Fruit fly (Drosophila melanogaster) whole organism, embryonic: ENCODE results near the gene CG42271.

Experiments used
- Abd-B ChIP-seq: fragments of 200-800 bp; sonication (Bioruptor generic); optimal IDR thresholded peaks from 2 replicates; lab custom pipeline; 2018; ENCODE audit warnings: missing biosample characterization, mild to moderate bottlenecking, missing genetic modification characterization, moderate library complexity
- Asciz ChIP-seq: fragments of 200-800 bp; sonication (Bioruptor generic); optimal IDR thresholded peaks from 2 replicates; lab custom pipeline; 2017; ENCODE audit warnings: missing biosample characterization, mild to moderate bottlenecking, missing genetic modification characterization, missing genetic modification reagents
- Bdp1 ChIP-seq: fragments of 200-800 bp; sonication (Bioruptor generic); optimal IDR thresholded peaks from 3 replicates; lab custom pipeline; 2016; ENCODE audit warnings: missing biosample characterization, missing genetic modification characterization
- CG10321 ChIP-seq: fragments of 200-800 bp; sonication (Bioruptor generic); IDR thresholded peaks from 2 replicates; pipeline ENCODE4 v1.3.6; 2022; ENCODE audit warnings: missing biosample characterization, missing genetic modification characterization
- CG10565 ChIP-seq: fragments of 200-800 bp; sonication (Bioruptor generic); optimal IDR thresholded peaks from 3 replicates; lab custom pipeline; 2016; ENCODE audit warnings: missing biosample characterization, mild to moderate bottlenecking, missing genetic modification characterization
- CG10959 ChIP-seq: fragments of 200-800 bp; sonication (Bioruptor generic); IDR thresholded peaks from 2 replicates; pipeline ENCODE4 v1.3.6; 2022; ENCODE audit warnings: missing biosample characterization, missing genetic modification characterization
- CG12219 ChIP-seq: fragments of 200-800 bp; sonication (Bioruptor generic); optimal IDR thresholded peaks from 3 replicates; lab custom pipeline; 2018; ENCODE audit warnings: missing biosample characterization, mild to moderate bottlenecking, missing genetic modification characterization
- CG12391 ChIP-seq: fragments of 200-800 bp; sonication (Bioruptor generic); optimal IDR thresholded peaks from 3 replicates; lab custom pipeline; 2018; ENCODE audit warnings: missing biosample characterization, mild to moderate bottlenecking, missing genetic modification characterization, moderate library complexity
- CG12942 ChIP-seq: fragments of 200-800 bp; sonication (Bioruptor generic); optimal IDR thresholded peaks from 3 replicates; lab custom pipeline; 2016; ENCODE audit warnings: missing biosample characterization, missing genetic modification characterization
- CG15011 ChIP-seq: fragments of 200-800 bp; sonication (Bioruptor generic); optimal IDR thresholded peaks from 3 replicates; lab custom pipeline; 2018; ENCODE audit warnings: missing biosample characterization, mild to moderate bottlenecking, missing genetic modification characterization
- CG15514 ChIP-seq: fragments of 200-800 bp; sonication (Bioruptor generic); optimal IDR thresholded peaks from 3 replicates; lab custom pipeline; 2017; ENCODE audit warnings: missing biosample characterization, missing genetic modification characterization, mild to moderate bottlenecking, moderate library complexity, missing genetic modification reagents
- CG18011 ChIP-seq: fragments of 200-800 bp; sonication (Bioruptor generic); optimal IDR thresholded peaks from 2 replicates; lab custom pipeline; 2017; ENCODE audit warnings: missing biosample characterization, missing genetic modification characterization, mild to moderate bottlenecking, moderate library complexity, missing genotype
- CG2199 ChIP-seq: fragments of 200-800 bp; sonication (Bioruptor generic); IDR thresholded peaks from 3 replicates; pipeline ENCODE4 v1.3.6; 2022; ENCODE audit warnings: missing biosample characterization, missing genetic modification characterization
- CG3726 ChIP-seq: fragments of 200-800 bp; sonication (Bioruptor generic); IDR thresholded peaks from 3 replicates; pipeline ENCODE4, ENCODE4 v1.3.6; 2022; ENCODE audit warnings: missing biosample characterization, missing genetic modification characterization
- CG3847 ChIP-seq: fragments of 200-800 bp; sonication (Bioruptor generic); IDR thresholded peaks from 2 replicates; pipeline ENCODE4 v1.3.6; 2022; ENCODE audit warnings: missing biosample characterization, missing genetic modification characterization
- CG7372 ChIP-seq: fragments of 200-800 bp; sonication (Bioruptor generic); IDR thresholded peaks from 2 replicates; pipeline ENCODE4 v1.3.6; 2022; ENCODE audit warnings: missing biosample characterization, missing genetic modification characterization
- CG8359 ChIP-seq: fragments of 200-800 bp; sonication (Bioruptor generic); optimal IDR thresholded peaks from 2 replicates; lab custom pipeline; 2017; ENCODE audit warnings: missing biosample characterization, mild to moderate bottlenecking, missing genetic modification characterization, borderline replicate concordance
- CG9609 ChIP-seq: fragments of 200-800 bp; sonication (Bioruptor generic); optimal IDR thresholded peaks from 3 replicates; lab custom pipeline; 2016; ENCODE audit warnings: missing biosample characterization, missing genetic modification characterization
- Dek ChIP-seq: fragments of 200-800 bp; sonication (Bioruptor generic); optimal IDR thresholded peaks from 3 replicates; lab custom pipeline; 2019; ENCODE audit warnings: missing biosample characterization, mild to moderate bottlenecking, missing genetic modification characterization, moderate library complexity
- Drgx ChIP-seq: fragments of 200-800 bp; sonication (Bioruptor generic); IDR thresholded peaks from 2 replicates; pipeline ENCODE4 v1.3.6; 2022; ENCODE audit warnings: missing biosample characterization, missing genetic modification characterization
- E2f2 ChIP-seq: fragments of 200-800 bp; sonication (Bioruptor generic); IDR thresholded peaks from 2 replicates; pipeline ENCODE4 v1.3.6; 2022; ENCODE audit warnings: missing biosample characterization, missing genetic modification characterization
- Fer3 ChIP-seq: fragments of 200-800 bp; sonication (Bioruptor generic); optimal IDR thresholded peaks from 2 replicates; lab custom pipeline; 2018; ENCODE audit warnings: missing biosample characterization, mild to moderate bottlenecking, missing genetic modification characterization, moderate library complexity
- H2.0 ChIP-seq: fragments of 200-800 bp; sonication (Bioruptor generic); IDR thresholded peaks from 2 replicates; pipeline ENCODE4 v1.3.6; 2022; ENCODE audit warnings: missing biosample characterization, missing genetic modification characterization
- HLHmδ ChIP-seq: fragments of 200-800 bp; sonication (Bioruptor generic); optimal IDR thresholded peaks from 2 replicates; lab custom pipeline; 2018; ENCODE audit warnings: missing biosample characterization, mild to moderate bottlenecking, missing genetic modification characterization, moderate library complexity
- Meics ChIP-seq: fragments of 200-800 bp; sonication (Bioruptor generic); optimal IDR thresholded peaks from 2 replicates; lab custom pipeline; 2017; ENCODE audit warnings: missing biosample characterization, mild to moderate bottlenecking, missing genetic modification characterization
- Mes4 ChIP-seq: fragments of 200-800 bp; sonication (Bioruptor generic); optimal IDR thresholded peaks from 2 replicates; lab custom pipeline; 2016; ENCODE audit warnings: missing biosample characterization, missing genetic modification characterization
- NC2α ChIP-seq: fragments of 200-800 bp; sonication (Bioruptor generic); optimal IDR thresholded peaks from 2 replicates; lab custom pipeline; 2016; ENCODE audit warnings: missing biosample characterization, missing genetic modification characterization
- YL-1 ChIP-seq: fragments of 200-800 bp; sonication (Bioruptor generic); optimal IDR thresholded peaks from 3 replicates; lab custom pipeline; 2017; ENCODE audit warnings: missing biosample characterization, mild to moderate bottlenecking, missing genetic modification characterization
- caup ChIP-seq: fragments of 200-800 bp; sonication (Bioruptor generic); optimal IDR thresholded peaks from 3 replicates; lab custom pipeline; 2017; ENCODE audit warnings: missing biosample characterization, mild to moderate bottlenecking, missing genetic modification characterization, moderate library complexity; ENCODE audit not compliant: severe bottlenecking
- ci ChIP-seq: fragments of 200-800 bp; sonication (Bioruptor generic); IDR thresholded peaks from 3 replicates; pipeline ENCODE4 v1.3.6; 2022; ENCODE audit warnings: missing biosample characterization, missing genetic modification characterization
- danr ChIP-seq: fragments of 200-800 bp; sonication (Bioruptor generic); IDR thresholded peaks from 2 replicates; pipeline ENCODE4 v1.3.6; 2022; ENCODE audit warnings: missing biosample characterization, missing genetic modification characterization
- fru ChIP-seq: fragments of >200 bp; optimal IDR thresholded peaks from 2 replicates; lab custom pipeline; 2017
- hkb ChIP-seq, 2 experiments: fragments of 200-800 bp in 1 of 2; fragments of >200 bp in 1 of 2; sonication (Bioruptor generic) in 1 of 2; IDR thresholded peaks in 1 of 2; optimal IDR thresholded peaks in 1 of 2; 2 replicates each; pipeline versions ENCODE4 v1.3.6 to Lab custom; 2017 to 2022; ENCODE audit warnings: missing biosample characterization in 1 of 2, missing genetic modification characterization in 1 of 2
- insv ChIP-seq, 2 experiments: fragments of 200-800 bp; sonication (Bioruptor generic); optimal IDR thresholded peaks; 3 replicates each; lab custom pipeline; 2016 to 2018; ENCODE audit warnings: missing biosample characterization in 2 of 2, missing genetic modification characterization in 2 of 2
- ken ChIP-seq: fragments of 200-800 bp; sonication (Bioruptor generic); IDR thresholded peaks from 3 replicates; pipeline ENCODE4 v1.3.6; 2022; ENCODE audit warnings: missing biosample characterization, missing genetic modification characterization
- lola ChIP-seq, 3 experiments: fragments of >200 bp in 2 of 3; fragments of 200-800 bp in 1 of 3; sonication (Bioruptor generic) in 1 of 3; optimal IDR thresholded peaks; 2 replicates each; lab custom pipeline; 2017 to 2019; ENCODE audit warnings: missing biosample characterization in 3 of 3, missing genetic modification characterization in 3 of 3, mild to moderate bottlenecking in 1 of 3, moderate library complexity in 1 of 3
- nerfin-1 ChIP-seq: fragments of 200-800 bp; sonication (Bioruptor generic); optimal IDR thresholded peaks from 3 replicates; lab custom pipeline; 2019; ENCODE audit warnings: missing biosample characterization, mild to moderate bottlenecking, missing genetic modification characterization, moderate library complexity
- pita ChIP-seq: fragments of 200-800 bp; sonication (Bioruptor generic); optimal IDR thresholded peaks from 2 replicates; lab custom pipeline; 2017; ENCODE audit warnings: missing biosample characterization, mild to moderate bottlenecking, missing genetic modification characterization
- prd ChIP-seq, 3 experiments: fragments of >200 bp in 2 of 3; fragments of 200-800 bp in 1 of 3; sonication (Bioruptor generic) in 1 of 3; optimal IDR thresholded peaks in 2 of 3; IDR thresholded peaks in 1 of 3; 2 replicates in 2 of 3; 3 replicates in 1 of 3; pipeline versions ENCODE4 v1.3.6 to Lab custom; 2017 to 2022; ENCODE audit warnings: missing biosample characterization in 1 of 3, missing genetic modification characterization in 1 of 3
- psq ChIP-seq: fragments of 200-800 bp; sonication (Bioruptor generic); optimal IDR thresholded peaks from 2 replicates; lab custom pipeline; 2017; ENCODE audit warnings: missing biosample characterization, missing genetic modification characterization
- ranshi ChIP-seq: fragments of 200-800 bp; sonication (Bioruptor generic); IDR thresholded peaks from 2 replicates; pipeline ENCODE4 v1.3.6; 2022; ENCODE audit warnings: missing biosample characterization, missing genetic modification characterization
- sc ChIP-seq, 3 experiments: fragments of >200 bp in 2 of 3; fragments of 200-800 bp in 1 of 3; sonication (Bioruptor generic) in 1 of 3; optimal IDR thresholded peaks; 2 replicates in 2 of 3; 3 replicates in 1 of 3; lab custom pipeline; 2017; ENCODE audit warnings: mild to moderate bottlenecking in 1 of 3, missing biosample characterization in 1 of 3, missing genetic modification characterization in 1 of 3, missing genetic modification reagents in 1 of 3
- schlank ChIP-seq: fragments of 200-800 bp; sonication (Bioruptor generic); optimal IDR thresholded peaks from 2 replicates; lab custom pipeline; 2018; ENCODE audit warnings: missing biosample characterization, mild to moderate bottlenecking, missing genetic modification characterization
- sd ChIP-seq: fragments of 200-800 bp; sonication (Bioruptor generic); optimal IDR thresholded peaks from 3 replicates; lab custom pipeline; 2018; ENCODE audit warnings: missing biosample characterization, mild to moderate bottlenecking, missing genetic modification characterization, moderate library complexity
- stc ChIP-seq: fragments of 200-800 bp; sonication (Bioruptor generic); IDR thresholded peaks from 2 replicates; pipeline ENCODE4 v1.3.6; 2022; ENCODE audit warnings: missing biosample characterization, missing genetic modification characterization
- toy ChIP-seq: fragments of 200-800 bp; sonication (Bioruptor generic); IDR thresholded peaks from 2 replicates; pipeline ENCODE4 v1.3.6; 2022; ENCODE audit warnings: missing biosample characterization, missing genetic modification characterization

CG42271 gene

dm6 chrX:14214505-14215449 is 19.1 kb downstream of the CG42271 start (continued):
- TF ChIP-seq nerfin-1 (tag; lab: Kevin White, UChicago) (no peak), Meics (peak; percentile 57), CG3726 (no peak), Bdp1 (GFP tag; lab: Kevin White, UChicago) (no peak), hkb (optimal IDR thresholded peaks at IDR 0.05; lab: Kevin White, UChicago) (no peak), hkb (GFP tag; IDR thresholded peaks at IDR 0.05; lab: Robert Waterston, UW) (peak; percentile 45; the same call in 1 of the 2 replicates), CG2199 (GFP tag; lab: Robert Waterston, UW) (no peak), Mes4 (GFP tag; lab: Kevin White, UChicago) (no peak), E2f2 (peak; percentile 29; the same call in 1 of the 2 replicates), YL-1 (no peak), sc (optimal IDR thresholded peaks at IDR 0.05; lab: Kevin White, UChicago) (no peak), sc (GFP tag; optimal IDR thresholded peaks at IDR 0.05; lab: Kevin White, UChicago) (no peak), Fer3 (tag; lab: Kevin White, UChicago) (peak; percentile 36), CG18011 (no peak), toy (GFP tag; lab: Robert Waterston, UW) (no peak), danr (GFP tag; lab: Robert Waterston, UW) (no peak), ranshi (GFP tag; lab: Robert Waterston, UW) (no peak; the same call in 1 of the 2 replicates), pita (GFP tag; lab: Kevin White, UChicago) (no peak), CG8359 (no peak), ci (GFP tag; lab: Robert Waterston, UW) (peak; percentile 28; the same call in 1 of the 3 replicates), CG15011 (GFP tag; lab: Kevin White, UChicago) (no peak), caup (GFP tag; lab: Kevin White, UChicago) (peak; percentile 66), schlank (tag; lab: Kevin White, UChicago) (no peak), CG12219 (GFP tag; lab: Kevin White, UChicago) (no peak), Asciz (no peak), lola (GFP tag; optimal IDR thresholded peaks at IDR 0.05; lab: Kevin White, UChicago) (no peak), Dek (peak; percentile 42), insv (GFP tag; optimal IDR thresholded peaks at IDR 0.05; lab: Kevin White, UChicago) (no peak), HLHmδ (GFP tag; lab: Kevin White, UChicago) (no peak), CG12391 (tag; lab: Kevin White, UChicago) (peak; percentile 28), CG7372 (0 out of 2 replicates have a peak, but pooled peaks have one; percentile 16), H2.0 (GFP tag; lab: Robert Waterston, UW) (peak; percentile 36; the same call in 1 of the 2 replicates), prd (optimal IDR thresholded peaks at IDR 0.05; lab: Kevin White, UChicago) (no peak), prd (GFP tag; IDR thresholded peaks at IDR 0.05; lab: Robert Waterston, UW) (peak; percentile 63; the same call in 2 of the 3 replicates), CG9609 (no peak), ken (no peak), stc (GFP tag; lab: Robert Waterston, UW) (0 out of 2 replicates have a peak, but pooled peaks have one; percentile 31), sd (tag; lab: Kevin White, UChicago) (no peak), CG3847 (GFP tag; lab: Robert Waterston, UW) (peak; percentile 48), Abd-B (GFP tag; lab: Kevin White, UChicago) (peak; percentile 23), psq (no peak), Drgx (GFP tag; lab: Robert Waterston, UW) (peak; percentile 86), NC2α (GFP tag; lab: Kevin White, UChicago) (no peak), fru (lab: Kevin White, UChicago) (no peak), CG12942 (GFP tag; lab: Kevin White, UChicago) (no peak), CG10565 (no peak), CG15514 (GFP tag; lab: Kevin White, UChicago) (peak; percentile 19), CG10959 (no peak), CG10321 (no peak)
